Worm (Caenorhabditis elegans): ENCODE results near the gene fars-3.

DNA sequence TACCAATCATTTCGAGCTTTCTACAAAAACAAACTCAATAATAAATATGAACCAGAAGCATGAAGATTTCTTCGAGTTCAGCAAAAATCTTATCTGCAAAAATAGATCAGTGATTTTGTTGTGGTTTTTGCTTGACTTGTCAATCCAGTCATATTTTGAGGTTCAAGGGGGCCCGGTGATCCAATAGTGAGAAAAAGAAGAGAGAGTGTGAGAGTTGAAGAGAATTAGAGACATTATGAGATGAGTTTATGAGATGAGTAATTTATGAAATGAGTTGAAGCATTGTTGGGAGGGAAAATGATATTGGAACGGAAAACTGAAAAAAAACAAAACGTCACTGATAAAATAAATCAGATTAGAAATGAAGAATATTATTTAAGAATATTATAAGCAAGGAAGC, 44.3 kb downstream of the fars-3 start, which contains the start of gene T13H5.1:
- no peak for TF ChIP-seq xnd-1 (tag; optimal IDR thresholded peaks at IDR 0.05)
- no peak for TF ChIP-seq madf-10 (tag; optimal IDR thresholded peaks at IDR 0.05)
- TF ChIP-seq unc-62 (GFP tag; optimal IDR thresholded peaks at IDR 0.05): no peak
- TF ChIP-seq chd-7 (tag; optimal IDR thresholded peaks at IDR 0.05): no peak
- no peak for TF ChIP-seq nfya-2 (GFP tag; IDR thresholded peaks at IDR 0.05)
- no peak for TF ChIP-seq F33H1.4 (GFP tag; IDR thresholded peaks at IDR 0.05)
- no peak for TF ChIP-seq dpl-1 (GFP tag; optimal IDR thresholded peaks at IDR 0.05)
- no peak for TF ChIP-seq repo-1 (tag; optimal IDR thresholded peaks at IDR 0.05)
- TF ChIP-seq die-1 (tag; optimal IDR thresholded peaks at IDR 0.05): no peak
- TF ChIP-seq fkh-3 (tag; optimal IDR thresholded peaks at IDR 0.05): no peak
- TF ChIP-seq pha-4 (tag; optimal IDR thresholded peaks at IDR 0.05): no peak
- TF ChIP-seq nhr-27 (tag; optimal IDR thresholded peaks at IDR 0.05): no peak
